Fruit fly (Drosophila melanogaster): ENCODE measurements around the gene vls.

vls gene

dm6 chr2L:20065516-20065915 is at the start of gene vls (continued):
- TF ChIP-seq Ssrp (tag; optimal IDR thresholded peaks at IDR 0.05) (no peak), CG3281 (GFP tag; optimal IDR thresholded peaks at IDR 0.05) (no peak), dimm (GFP tag; IDR thresholded peaks at IDR 0.05) (no peak), CG17359 (tag; optimal IDR thresholded peaks at IDR 0.05) (peak; percentile 93), mld (GFP tag; IDR thresholded peaks at IDR 0.05; ENCODE audit: partially characterized antibody) (0 out of 3 replicates have a peak, but pooled peaks have one; percentile 29), Poxn (GFP tag; IDR thresholded peaks at IDR 0.05) (no peak), Doc2 (GFP tag; IDR thresholded peaks at IDR 0.05) (no peak), NFAT (GFP tag; IDR thresholded peaks at IDR 0.05) (no peak), dmrt99B (tag; optimal IDR thresholded peaks at IDR 0.05) (no peak), tll (GFP tag; optimal IDR thresholded peaks at IDR 0.05) (no peak), Myb (GFP tag; optimal IDR thresholded peaks at IDR 0.05) (peak; percentile 60), CG6813 (GFP tag; optimal IDR thresholded peaks at IDR 0.05) (no peak), TFAM (GFP tag; optimal IDR thresholded peaks at IDR 0.05) (no peak), HLH3B (GFP tag; IDR thresholded peaks at IDR 0.05) (no peak), Neu2 (GFP tag; optimal IDR thresholded peaks at IDR 0.05; ENCODE audit: borderline replicate concordance) (no peak), CG2202 (tag; optimal IDR thresholded peaks at IDR 0.05) (no peak), kni (GFP tag; optimal IDR thresholded peaks at IDR 0.05) (no peak), Drgx (GFP tag; IDR thresholded peaks at IDR 0.05) (no peak), CG31388 (GFP tag; optimal IDR thresholded peaks at IDR 0.05) (no peak), cato (GFP tag; optimal IDR thresholded peaks at IDR 0.05; ENCODE audit: borderline replicate concordance) (no peak), Dek (tag; optimal IDR thresholded peaks at IDR 0.05) (no peak), CG1792 (GFP tag; optimal IDR thresholded peaks at IDR 0.05) (no peak), CG2889 (GFP tag; IDR thresholded peaks at IDR 0.05) (no peak), CG10147 (GFP tag; optimal IDR thresholded peaks at IDR 0.05) (no peak), CG1647 (GFP tag; optimal IDR thresholded peaks at IDR 0.05) (no peak), exex (tag; optimal IDR thresholded peaks at IDR 0.05) (no peak), ara (GFP tag; IDR thresholded peaks at IDR 0.05) (no peak), Hey (tag; optimal IDR thresholded peaks at IDR 0.05) (no peak), CG31441 (GFP tag; IDR thresholded peaks at IDR 0.05) (no peak), dmrt11E (tag; optimal IDR thresholded peaks at IDR 0.05) (no peak), CG2129 (GFP tag; IDR thresholded peaks at IDR 0.05; ENCODE audit: partially characterized antibody) (peak; percentile 60), stwl (tag; optimal IDR thresholded peaks at IDR 0.05) (peak; percentile 18), sima (GFP tag; optimal IDR thresholded peaks at IDR 0.05) (no peak), ind (GFP tag; optimal IDR thresholded peaks at IDR 0.05) (no peak), esg (GFP tag; conservative IDR thresholded peaks at IDR 0.05) (no peak), CG11247 (GFP tag; IDR thresholded peaks at IDR 0.05) (no peak), emc (GFP tag; optimal IDR thresholded peaks at IDR 0.05) (no peak), vnd (GFP tag; IDR thresholded peaks at IDR 0.05; ENCODE audit: partially characterized antibody) (peak; percentile 75), zfh2 (GFP tag; optimal IDR thresholded peaks at IDR 0.05) (no peak), kay (GFP tag; optimal IDR thresholded peaks at IDR 0.05) (no peak), PHDP (tag; optimal IDR thresholded peaks at IDR 0.05) (no peak), CG3995 (GFP tag; optimal IDR thresholded peaks at IDR 0.05) (no peak), sens-2 (GFP tag; IDR thresholded peaks at IDR 0.05) (no peak), ab (GFP tag; optimal IDR thresholded peaks at IDR 0.05) (no peak), dpn (GFP tag; optimal IDR thresholded peaks at IDR 0.05) (no peak), HLH54F (GFP tag; optimal IDR thresholded peaks at IDR 0.05) (no peak), CG13624 (GFP tag; optimal IDR thresholded peaks at IDR 0.05) (no peak), unc-4 (GFP tag; IDR thresholded peaks at IDR 0.05; ENCODE audit: partially characterized antibody) (peak; percentile 78), CG6689 (GFP tag; IDR thresholded peaks at IDR 0.05) (no peak), CG10274 (GFP tag; optimal IDR thresholded peaks at IDR 0.05) (no peak), insv (GFP tag; optimal IDR thresholded peaks at IDR 0.05) (no peak)

All from whole organism, embryonic.